Worm (Caenorhabditis elegans): ENCODE measurements around the gene B0024.4.

Gene B0024.4

ce11 chrV:10277579-10277978 lies 19.6 kb upstream of the B0024.4 start, which contains the start of gene lys-1:
Gene lys-1, plus strand, starts transcription at chrV:10277904.
- TF ChIP-seq W03F9.2 (tag; optimal IDR thresholded peaks at IDR 0.05) (no peak), dao-5 (tag; optimal IDR thresholded peaks at IDR 0.05) (no peak), him-1 (tag; optimal IDR thresholded peaks at IDR 0.05) (no peak)

ce11 chrV:10280112-10280511 lies 17.1 kb upstream of the B0024.4 start:
- TF ChIP-seq dao-5 (tag; optimal IDR thresholded peaks at IDR 0.05) (no peak), him-1 (tag; optimal IDR thresholded peaks at IDR 0.05) (no peak), W03F9.2 (tag; optimal IDR thresholded peaks at IDR 0.05) (no peak)

- no peak for TF ChIP-seq dao-5 (tag; optimal IDR thresholded peaks at IDR 0.05)
- TF ChIP-seq him-1 (tag; optimal IDR thresholded peaks at IDR 0.05): no peak
Measured at ce11 chrV:10281374-10281773, 15.8 kb upstream of the B0024.4 start, which contains the start of gene lys-2. Gene lys-2, minus strand, starts transcription at chrV:10281474.

ce11 chrV:10283444-10283843 lies 13.8 kb upstream of the B0024.4 start, which contains the start of gene lys-3:
Gene lys-3, minus strand, starts transcription at chrV:10283544.
- TF ChIP-seq him-1 (tag; optimal IDR thresholded peaks at IDR 0.05): no peak
- no peak for TF ChIP-seq W03F9.2 (tag; optimal IDR thresholded peaks at IDR 0.05)
- no peak for TF ChIP-seq dao-5 (tag; optimal IDR thresholded peaks at IDR 0.05)

ce11 chrV:10285853-10286252 lies 11.3 kb upstream of the B0024.4 start:
- no peak for TF ChIP-seq W03F9.2 (tag; optimal IDR thresholded peaks at IDR 0.05)
- no peak for TF ChIP-seq him-1 (tag; optimal IDR thresholded peaks at IDR 0.05)
- TF ChIP-seq dao-5 (tag; optimal IDR thresholded peaks at IDR 0.05): no peak

- TF ChIP-seq dao-5 (tag; optimal IDR thresholded peaks at IDR 0.05): no peak
- no peak for TF ChIP-seq him-1 (tag; optimal IDR thresholded peaks at IDR 0.05)
- TF ChIP-seq W03F9.2 (tag; optimal IDR thresholded peaks at IDR 0.05): no peak
Measured at ce11 chrV:10287260-10287659, 9.9 kb upstream of the B0024.4 start, which contains the start of gene B0024.3. Gene B0024.3, plus strand, starts transcription at chrV:10287560.

- TF ChIP-seq him-1 (tag; optimal IDR thresholded peaks at IDR 0.05) (no peak), W03F9.2 (tag; optimal IDR thresholded peaks at IDR 0.05) (no peak), dao-5 (tag; optimal IDR thresholded peaks at IDR 0.05) (no peak)
Measured at ce11 chrV:10289743-10290142, 7.5 kb upstream of the B0024.4 start, which contains the start of gene B0024.15. Gene B0024.15, plus strand, starts transcription at chrV:10290043.

ce11 chrV:10291848-10292247 lies 5.4 kb upstream of the B0024.4 start:
- TF ChIP-seq him-1 (tag; optimal IDR thresholded peaks at IDR 0.05) (no peak), W03F9.2 (tag; optimal IDR thresholded peaks at IDR 0.05) (no peak), dao-5 (tag; optimal IDR thresholded peaks at IDR 0.05) (no peak)

ce11 chrV:10292819-10293357 lies 4.3 kb upstream of the B0024.4 start, which contains the start of gene col-149:
Gene col-149, minus strand, starts transcription at chrV:10292869.
- no peak for TF ChIP-seq dao-5 (tag; optimal IDR thresholded peaks at IDR 0.05)
- no peak for TF ChIP-seq him-1 (tag; optimal IDR thresholded peaks at IDR 0.05)
- no peak for TF ChIP-seq W03F9.2 (tag; optimal IDR thresholded peaks at IDR 0.05)

ce11 chrV:10294549-10294948 lies 2.6 kb upstream of the B0024.4 start, which contains the start of gene col-150:
Gene col-150, minus strand, starts transcription at chrV:10294649.
- TF ChIP-seq dao-5 (tag; optimal IDR thresholded peaks at IDR 0.05) (no peak), him-1 (tag; optimal IDR thresholded peaks at IDR 0.05) (no peak), W03F9.2 (tag; optimal IDR thresholded peaks at IDR 0.05) (no peak)

ce11 chrV:10307283-10307682 lies 10.1 kb downstream of the B0024.4 start, which contains the start of gene che-12:
Gene che-12, minus strand, starts transcription at chrV:10307383.
- TF ChIP-seq him-1 (tag; optimal IDR thresholded peaks at IDR 0.05) (no peak), dao-5 (tag; optimal IDR thresholded peaks at IDR 0.05) (no peak), W03F9.2 (tag; optimal IDR thresholded peaks at IDR 0.05) (no peak)

ce11 chrV:10313953-10314352 lies 16.8 kb downstream of the B0024.4 start, which contains the start of gene gcy-6:
Gene gcy-6, minus strand, starts transcription at chrV:10314053.
- no peak for TF ChIP-seq W03F9.2 (tag; optimal IDR thresholded peaks at IDR 0.05)
- TF ChIP-seq dao-5 (tag; optimal IDR thresholded peaks at IDR 0.05): no peak
- no peak for TF ChIP-seq him-1 (tag; optimal IDR thresholded peaks at IDR 0.05)

- TF ChIP-seq dao-5 (tag; optimal IDR thresholded peaks at IDR 0.05): no peak
- TF ChIP-seq him-1 (tag; optimal IDR thresholded peaks at IDR 0.05): no peak
- TF ChIP-seq W03F9.2 (tag; optimal IDR thresholded peaks at IDR 0.05): no peak
Measured at ce11 chrV:10314371-10314770, 17.2 kb downstream of the B0024.4 start, which contains the start of gene trx-2. Gene trx-2, plus strand, starts transcription at chrV:10314671.

- TF ChIP-seq W03F9.2 (tag; optimal IDR thresholded peaks at IDR 0.05): no peak
- no peak for TF ChIP-seq him-1 (tag; optimal IDR thresholded peaks at IDR 0.05)
- no peak for TF ChIP-seq dao-5 (tag; optimal IDR thresholded peaks at IDR 0.05)
Measured at ce11 chrV:10317294-10317693, 20.1 kb downstream of the B0024.4 start, which contains the start of gene asps-1. Gene asps-1, minus strand, starts transcription at chrV:10317394.

- TF ChIP-seq W03F9.2 (tag; optimal IDR thresholded peaks at IDR 0.05) (no peak), him-1 (tag; optimal IDR thresholded peaks at IDR 0.05) (no peak), dao-5 (tag; optimal IDR thresholded peaks at IDR 0.05) (no peak)
Measured at ce11 chrV:10319434-10319833, 22.2 kb downstream of the B0024.4 start, which contains the start of gene B0024.11. Gene B0024.11, minus strand, starts transcription at chrV:10319534.
